Worm (Caenorhabditis elegans) whole organism, late embryonic: ENCODE data around the gene srh-46.
A peak's percentile ranks its signal among the peaks of the same experiment; 100 is the strongest.

Experiments used
- C08G9.2 ChIP-seq: sonication (generic microtip); optimal IDR thresholded peaks from 2 replicates; lab custom pipeline; 2016; ENCODE audit warnings: mild to moderate bottlenecking, missing genetic modification characterization, moderate library complexity, missing compliant biosample characterization
- F13H6.1 ChIP-seq: sonication (generic microtip); optimal IDR thresholded peaks from 2 replicates; lab custom pipeline; 2016; ENCODE audit warnings: missing genetic modification characterization, missing compliant biosample characterization
- K02D7.2 ChIP-seq: sonication (generic microtip); optimal IDR thresholded peaks from 2 replicates; lab custom pipeline; 2017; ENCODE audit warnings: mild to moderate bottlenecking, missing genetic modification characterization, missing compliant biosample characterization
- K09A11.1 ChIP-seq: sonication (generic microtip); optimal IDR thresholded peaks from 2 replicates; lab custom pipeline; 2017; ENCODE audit warnings: antibody characterized with exemption, mild to moderate bottlenecking, missing genetic modification characterization, missing compliant biosample characterization; ENCODE audit not compliant: insufficient read depth
- T23F11.4 ChIP-seq: fragments of 200-800 bp; sonication (Bioruptor generic); optimal IDR thresholded peaks from 2 replicates; lab custom pipeline; 2018; ENCODE audit warnings: mild to moderate bottlenecking, missing genetic modification characterization, missing compliant biosample characterization
- Y22D7AL.16 ChIP-seq: sonication (generic microtip); optimal IDR thresholded peaks from 2 replicates; lab custom pipeline; 2016; ENCODE audit warnings: missing genetic modification characterization, missing compliant biosample characterization
- ceh-14 ChIP-seq: sonication (generic microtip); optimal IDR thresholded peaks from 2 replicates; lab custom pipeline; 2016; ENCODE audit warnings: missing genotype, missing genetic modification characterization, missing compliant biosample characterization
- ceh-18 ChIP-seq: sonication (generic microtip); optimal IDR thresholded peaks from 2 replicates; lab custom pipeline; 2016; ENCODE audit warnings: missing genetic modification characterization, missing compliant biosample characterization
- ceh-2 ChIP-seq: sonication (generic microtip); optimal IDR thresholded peaks from 2 replicates; lab custom pipeline; 2016; ENCODE audit warnings: missing genotype, missing genetic modification characterization, missing compliant biosample characterization
- ceh-22 ChIP-seq: sonication (generic microtip); optimal IDR thresholded peaks from 2 replicates; lab custom pipeline; 2017; ENCODE audit warnings: missing biosample characterization, missing genetic modification characterization
- ceh-24 ChIP-seq: sonication (generic microtip); optimal IDR thresholded peaks from 2 replicates; lab custom pipeline; 2016; ENCODE audit warnings: mild to moderate bottlenecking, missing genetic modification characterization, missing compliant biosample characterization
- ceh-31 ChIP-seq: sonication (generic microtip); optimal IDR thresholded peaks from 2 replicates; lab custom pipeline; 2016; ENCODE audit warnings: missing genetic modification characterization, missing compliant biosample characterization
- ceh-34 ChIP-seq: sonication (generic microtip); optimal IDR thresholded peaks from 2 replicates; lab custom pipeline; 2016; ENCODE audit warnings: mild to moderate bottlenecking, missing genetic modification characterization, missing compliant biosample characterization
- ceh-45 ChIP-seq: fragments of 200-800 bp; sonication (Bioruptor generic); IDR thresholded peaks from 2 replicates; pipeline ENCODE4 v1.3.6; 2022; ENCODE audit warnings: missing genetic modification reagents, missing genetic modification characterization, missing compliant biosample characterization
- ceh-48 ChIP-seq: sonication (generic microtip); optimal IDR thresholded peaks from 2 replicates; lab custom pipeline; 2016; ENCODE audit warnings: missing genetic modification characterization, inconsistent platforms, missing compliant biosample characterization
- che-1 ChIP-seq: sonication (generic microtip); optimal IDR thresholded peaks from 2 replicates; lab custom pipeline; 2016; ENCODE audit warnings: mild to moderate bottlenecking, missing genetic modification characterization, missing compliant biosample characterization
- dve-1 ChIP-seq: sonication (generic microtip); optimal IDR thresholded peaks from 2 replicates; lab custom pipeline; 2017; ENCODE audit warnings: antibody characterized with exemption, mild to moderate bottlenecking, missing genetic modification characterization, missing compliant biosample characterization
- elt-2 ChIP-seq: sonication (generic microtip); optimal IDR thresholded peaks from 2 replicates; lab custom pipeline; 2016; ENCODE audit warnings: missing genetic modification reagents, missing genetic modification characterization, missing compliant biosample characterization
- ets-4 ChIP-seq: sonication (generic microtip); optimal IDR thresholded peaks from 2 replicates; lab custom pipeline; 2016; ENCODE audit warnings: missing genetic modification characterization, missing compliant biosample characterization
- eyg-1 ChIP-seq: sonication (generic microtip); optimal IDR thresholded peaks from 2 replicates; lab custom pipeline; 2016; ENCODE audit warnings: missing genotype, missing genetic modification characterization, missing compliant biosample characterization
- fax-1 ChIP-seq: sonication (generic microtip); optimal IDR thresholded peaks from 2 replicates; lab custom pipeline; 2016; ENCODE audit warnings: missing genotype, missing genetic modification characterization, missing compliant biosample characterization
- fkh-10 ChIP-seq: fragments of 150-350 bp; optimal IDR thresholded peaks from 2 replicates; lab custom pipeline; 2014; ENCODE audit warnings: missing biosample characterization, missing genetic modification reagents, missing genetic modification characterization
- fkh-6 ChIP-seq: sonication (generic microtip); optimal IDR thresholded peaks from 2 replicates; lab custom pipeline; 2016; ENCODE audit warnings: missing genetic modification characterization, missing compliant biosample characterization
- gmeb-2 ChIP-seq: sonication (generic microtip); optimal IDR thresholded peaks from 2 replicates; lab custom pipeline; 2016; ENCODE audit warnings: missing genetic modification characterization, inconsistent platforms, missing compliant biosample characterization
- hlh-13 ChIP-seq: fragments of 200-800 bp; sonication (Bioruptor generic); optimal IDR thresholded peaks from 2 replicates; lab custom pipeline; 2018; ENCODE audit warnings: mild to moderate bottlenecking, missing genetic modification characterization, missing compliant biosample characterization
- lin-11 ChIP-seq: fragments of 200-800 bp; sonication (Bioruptor generic); optimal IDR thresholded peaks from 2 replicates; lab custom pipeline; 2018; ENCODE audit warnings: mild to moderate bottlenecking, missing genetic modification characterization, missing compliant biosample characterization
- madf-2 ChIP-seq: sonication (generic microtip); optimal IDR thresholded peaks from 2 replicates; lab custom pipeline; 2017; ENCODE audit warnings: missing genetic modification characterization, missing compliant biosample characterization
- nfya-1 ChIP-seq: sonication (generic microtip); optimal IDR thresholded peaks from 2 replicates; lab custom pipeline; 2017; ENCODE audit warnings: missing genetic modification characterization, mild to moderate bottlenecking, missing compliant biosample characterization, antibody characterized with exemption, moderate library complexity
- npax-4 ChIP-seq: sonication (generic microtip); optimal IDR thresholded peaks from 2 replicates; lab custom pipeline; 2016; ENCODE audit warnings: missing genetic modification characterization, missing compliant biosample characterization
- odd-2 ChIP-seq: sonication (generic microtip); optimal IDR thresholded peaks from 2 replicates; lab custom pipeline; 2017; ENCODE audit warnings: antibody characterized with exemption, mild to moderate bottlenecking, missing genetic modification characterization, missing compliant biosample characterization
- pag-3 ChIP-seq: sonication (generic microtip); optimal IDR thresholded peaks from 2 replicates; lab custom pipeline; 2016; ENCODE audit warnings: missing compliant biosample characterization, missing genetic modification characterization, borderline replicate concordance
- pax-1 ChIP-seq: fragments of 150-350 bp; optimal IDR thresholded peaks from 2 replicates; lab custom pipeline; 2014; ENCODE audit warnings: missing biosample characterization, missing genetic modification characterization
- pha-2 ChIP-seq: sonication (generic microtip); optimal IDR thresholded peaks from 2 replicates; lab custom pipeline; 2017; ENCODE audit warnings: mild to moderate bottlenecking, missing genetic modification characterization, missing compliant biosample characterization
- pha-4 ChIP-seq: fragments of 150-350 bp; optimal IDR thresholded peaks from 2 replicates; lab custom pipeline; 2018; ENCODE audit warnings: missing biosample characterization, missing genetic modification reagents, missing genetic modification characterization
- pros-1 ChIP-seq: fragments of 150-350 bp; optimal IDR thresholded peaks from 2 replicates; lab custom pipeline; 2014; ENCODE audit warnings: missing biosample characterization, missing genetic modification reagents, missing genetic modification characterization
- sox-4 ChIP-seq: sonication (generic microtip); optimal IDR thresholded peaks from 2 replicates; lab custom pipeline; 2017; ENCODE audit warnings: mild to moderate bottlenecking, missing genetic modification characterization, inconsistent platforms, missing compliant biosample characterization
- syd-9 ChIP-seq: sonication (generic microtip); optimal IDR thresholded peaks from 2 replicates; lab custom pipeline; 2016; ENCODE audit warnings: mild to moderate bottlenecking, missing genetic modification characterization, moderate library complexity, missing compliant biosample characterization
- tbx-7 ChIP-seq: sonication (generic microtip); optimal IDR thresholded peaks from 2 replicates; lab custom pipeline; 2016; ENCODE audit warnings: missing genotype, missing genetic modification characterization, missing compliant biosample characterization
- unc-42 ChIP-seq: sonication (generic microtip); optimal IDR thresholded peaks from 2 replicates; lab custom pipeline; 2016; ENCODE audit warnings: missing genotype, missing genetic modification characterization, missing compliant biosample characterization
- unc-55 ChIP-seq: sonication (generic microtip); optimal IDR thresholded peaks from 2 replicates; lab custom pipeline; 2017; ENCODE audit warnings: missing biosample characterization, missing genetic modification reagents, missing genetic modification characterization
- unc-86 ChIP-seq: sonication (generic microtip); optimal IDR thresholded peaks from 2 replicates; lab custom pipeline; 2016; ENCODE audit warnings: missing genetic modification characterization, missing compliant biosample characterization
- zip-5 ChIP-seq: sonication (generic microtip); optimal IDR thresholded peaks from 2 replicates; lab custom pipeline; 2016; ENCODE audit warnings: missing genetic modification characterization, missing compliant biosample characterization

The srh-46 gene

DNA sequence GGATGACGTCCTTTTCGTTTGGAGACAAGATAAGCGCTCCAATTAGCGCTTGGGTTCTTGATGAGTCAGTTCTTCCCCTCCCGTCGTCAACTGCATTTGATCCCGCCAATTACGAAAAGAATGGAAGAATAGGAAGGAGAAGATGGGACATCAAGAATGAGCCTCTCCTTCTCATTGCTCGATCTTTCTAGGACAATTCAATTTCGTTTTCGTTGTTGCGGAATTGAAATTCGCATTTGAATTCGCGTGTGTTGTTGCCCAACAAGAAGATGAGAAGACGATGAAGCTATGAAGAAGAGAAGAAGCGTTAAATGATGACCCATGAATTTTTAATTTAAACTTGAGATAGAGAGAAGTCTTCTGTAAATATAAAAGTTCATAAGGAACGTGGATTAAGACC is 34.2 kb upstream of the srh-46 start:
- TF ChIP-seq npax-4 (tag; lab: Kevin White, UChicago) (no peak), ceh-2 (tag; lab: Kevin White, UChicago) (no peak), unc-42 (tag; lab: Kevin White, UChicago) (peak; percentile 90), zip-5 (tag; lab: Kevin White, UChicago) (no peak), pros-1 (tag; lab: Kevin White, UChicago) (no peak)

DNA sequence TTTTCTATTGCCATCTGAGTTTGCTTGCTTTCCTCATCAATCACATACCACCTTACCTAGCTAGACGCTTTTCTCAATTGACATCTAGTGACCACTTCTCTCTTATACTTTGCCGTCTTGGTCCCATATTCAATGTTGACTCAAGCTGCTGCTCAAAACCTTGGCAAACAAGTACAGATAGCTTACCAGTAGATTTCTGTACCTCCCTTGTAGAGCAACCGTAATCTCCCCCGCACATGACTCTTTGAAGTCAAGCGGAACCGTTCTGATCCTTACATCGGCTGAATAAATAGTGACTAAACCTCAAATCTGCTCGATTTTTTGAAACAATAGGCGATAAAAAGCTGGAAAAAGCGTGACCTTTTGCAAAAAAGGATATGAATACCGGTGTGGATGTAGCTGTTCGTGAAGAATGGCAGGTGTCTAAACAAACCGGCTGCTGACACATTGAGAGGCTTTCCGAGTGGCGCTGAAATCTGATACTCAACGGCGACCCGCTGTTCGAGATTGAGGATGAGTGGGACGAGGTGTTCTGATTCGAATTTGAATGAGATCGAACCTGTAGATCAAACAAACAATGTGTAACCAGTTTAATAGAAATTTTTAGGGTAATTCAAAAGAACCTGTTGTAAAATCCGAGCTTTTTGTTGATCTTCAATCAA is 33.2 kb upstream of the srh-46 start:
- TF ChIP-seq ceh-18 (no peak), ceh-34 (peak; percentile 97), pha-2 (tag; lab: Kevin White, UChicago) (peak; percentile 5), gmeb-2 (no peak), fkh-10 (no peak), pax-1 (tag; lab: Kevin White, UChicago) (peak; percentile 95), madf-2 (no peak), T23F11.4 (GFP tag; lab: Kevin White, UChicago) (no peak)
- TF ChIP-seq, all 69 proteins: peak for 3

DNA sequence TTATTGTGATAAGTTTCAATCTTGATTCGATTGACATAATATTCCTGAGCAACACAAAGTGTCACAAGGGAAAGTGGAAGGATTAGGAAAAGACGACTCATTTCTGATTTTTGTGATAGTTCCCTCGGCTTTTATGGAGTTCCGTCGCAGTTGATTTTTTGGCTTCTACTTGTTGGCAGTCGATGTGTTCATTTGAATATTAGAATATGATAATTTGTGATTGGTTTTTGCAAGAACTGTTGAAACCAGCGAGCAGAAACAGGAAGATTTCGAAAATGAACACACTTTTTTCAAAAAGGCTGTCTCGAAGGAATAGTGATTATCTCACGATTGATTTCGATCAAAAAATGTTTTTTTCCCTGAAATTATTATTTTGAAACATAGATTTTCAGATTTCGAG is 31.5 kb upstream of the srh-46 start, which contains the start of gene T02E9.6:
TSS of gene T02E9.6 (minus strand) at position 101 of the 400 bp plus-strand sequence.
- no peak for TF ChIP-seq pros-1 (tag; lab: Kevin White, UChicago)
- no peak for TF ChIP-seq C08G9.2 (tag; lab: Kevin White, UChicago)
- no peak for TF ChIP-seq ceh-45
- TF ChIP-seq unc-86 (tag; lab: Kevin White, UChicago) = no peak

DNA sequence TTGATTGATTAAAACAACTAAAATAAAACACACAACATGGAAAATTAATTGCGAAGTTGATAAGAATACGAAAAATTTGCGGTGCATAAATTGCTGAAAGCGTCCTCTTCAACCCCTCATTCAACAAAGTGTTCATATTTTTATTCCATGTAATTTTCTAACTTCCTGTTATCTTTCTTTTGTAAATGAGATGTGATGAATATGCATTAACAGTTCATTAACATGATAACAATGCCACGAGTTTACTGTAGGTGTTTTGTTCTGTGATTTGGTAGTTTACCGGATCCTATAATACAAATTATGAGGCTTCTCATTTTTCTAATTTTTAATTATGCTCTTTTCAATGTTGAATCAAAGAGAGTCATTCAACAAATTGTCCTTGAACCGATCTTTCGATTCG is 26.4 kb upstream of the srh-46 start, which contains the start of gene F47G9.6:
TSS of gene F47G9.6 (plus strand) at position 301 of the 400 bp plus-strand sequence.
- no peak for TF ChIP-seq npax-4 (tag; lab: Kevin White, UChicago)
- no peak for TF ChIP-seq F13H6.1 (tag; lab: Kevin White, UChicago)
- no peak for TF ChIP-seq K09A11.1
- no peak for TF ChIP-seq ceh-24 (tag; lab: Kevin White, UChicago)
- no peak for TF ChIP-seq fkh-10
- no peak for TF ChIP-seq C08G9.2 (tag; lab: Kevin White, UChicago)
- TF ChIP-seq che-1 = no peak
- no peak for TF ChIP-seq fax-1

DNA sequence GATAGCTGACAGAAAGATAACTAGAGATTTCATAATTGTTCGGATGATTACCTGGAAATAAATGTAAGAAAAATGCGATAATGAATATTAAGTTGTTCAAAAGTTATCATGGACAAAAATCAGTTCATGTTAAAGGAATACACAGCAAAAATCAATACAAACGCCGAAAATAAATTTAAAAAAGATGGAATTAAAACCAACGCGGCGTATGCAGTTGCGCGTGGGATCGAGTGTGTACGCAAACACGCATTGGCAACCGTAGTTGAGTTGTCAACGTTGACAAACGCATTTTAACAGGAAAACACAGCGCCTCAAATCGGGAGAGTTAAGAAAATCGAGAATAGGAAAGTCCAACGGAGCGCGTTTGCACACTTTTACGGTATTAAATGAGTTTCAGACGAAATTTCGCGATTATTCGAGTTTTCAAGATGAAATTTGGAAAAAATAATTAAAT is 24.3 kb upstream of the srh-46 start, which contains the start of gene tmed-10:
TSS of gene tmed-10 (minus strand) at position 51 of the 454 bp plus-strand sequence.
- no peak for TF ChIP-seq ceh-22 (tag; lab: Kevin White, UChicago)
- TF ChIP-seq ets-4 (tag; lab: Kevin White, UChicago) = no peak
- no peak for TF ChIP-seq lin-11 (tag; lab: Kevin White, UChicago)
- peak; percentile 1 for TF ChIP-seq ceh-18
- peak; percentile 48 for TF ChIP-seq unc-42 (tag; lab: Kevin White, UChicago)
- peak; percentile 31 for TF ChIP-seq unc-55 (GFP tag; lab: Kevin White, UChicago)
- peak; percentile 54 for TF ChIP-seq nfya-1
- TF ChIP-seq ceh-31 = peak; percentile 42

DNA sequence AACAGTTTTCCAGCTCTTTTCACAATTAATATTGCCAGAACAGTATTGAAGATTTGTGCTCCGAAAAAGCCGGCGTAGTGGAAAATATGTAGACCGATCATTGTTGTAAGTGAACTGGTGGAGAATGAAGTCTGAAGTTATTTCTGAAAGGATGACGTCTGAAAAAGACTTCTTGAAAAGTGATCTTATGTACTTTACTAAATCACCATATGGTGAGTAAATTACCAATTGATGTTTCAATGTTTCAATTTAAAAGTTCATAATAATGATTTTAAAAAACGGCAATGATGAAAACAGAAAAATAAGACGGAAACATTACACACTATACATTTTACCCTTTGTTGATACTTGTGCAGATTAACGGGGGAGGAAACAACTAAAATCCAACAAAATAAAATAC is 21.0 kb upstream of the srh-46 start, which contains the start of gene str-141:
TSS of gene str-141 (minus strand) at position 101 of the 400 bp plus-strand sequence.
- no peak for TF ChIP-seq sox-4 (tag; lab: Kevin White, UChicago)
- TF ChIP-seq odd-2 (tag; lab: Kevin White, UChicago) = no peak
- TF ChIP-seq hlh-13 = no peak
- TF ChIP-seq ceh-14 (tag; lab: Kevin White, UChicago) = no peak
- no peak for TF ChIP-seq Y22D7AL.16
- TF ChIP-seq eyg-1 (tag; lab: Kevin White, UChicago) = no peak
- TF ChIP-seq ceh-48 (tag; lab: Kevin White, UChicago) = no peak
- no peak for TF ChIP-seq dve-1 (tag; lab: Kevin White, UChicago)
- no peak for TF ChIP-seq unc-86 (tag; lab: Kevin White, UChicago)
- no peak for TF ChIP-seq ceh-22 (tag; lab: Kevin White, UChicago)
- no peak for TF ChIP-seq elt-2 (tag; lab: Kevin White, UChicago)
- TF ChIP-seq F13H6.1 (tag; lab: Kevin White, UChicago) = no peak
- no peak for TF ChIP-seq tbx-7 (tag; lab: Kevin White, UChicago)
- no peak for TF ChIP-seq K02D7.2 (tag; lab: Kevin White, UChicago)
- TF ChIP-seq syd-9 (tag; lab: Kevin White, UChicago) = no peak
- no peak for TF ChIP-seq fkh-6 (tag; lab: Kevin White, UChicago)
- TF ChIP-seq pag-3 (tag; lab: Kevin White, UChicago) = no peak
- TF ChIP-seq pha-4 (tag; lab: Kevin White, UChicago) = no peak
